Worm (Caenorhabditis elegans) whole organism, L1 larva: ENCODE measurements around the gene nduv-2.

Experiments used
- C04F5.9 ChIP-seq: sonication (generic microtip); optimal IDR thresholded peaks from 2 replicates; lab custom pipeline; 2016; ENCODE audit warnings: missing genetic modification characterization, missing compliant biosample characterization
- Y116A8C.19 ChIP-seq: sonication (generic microtip); optimal IDR thresholded peaks from 2 replicates; lab custom pipeline; 2016; ENCODE audit warnings: missing compliant biosample characterization, missing genetic modification characterization, borderline replicate concordance
- aly-2 ChIP-seq: fragments of 150-350 bp; optimal IDR thresholded peaks from 2 replicates; lab custom pipeline; 2014; ENCODE audit warnings: missing biosample characterization, missing genetic modification characterization
- blmp-1 ChIP-seq: fragments of 150-350 bp; optimal IDR thresholded peaks from 2 replicates; lab custom pipeline; 2014; ENCODE audit warnings: missing biosample characterization, missing genetic modification characterization
- ceh-8 ChIP-seq: fragments of 200-800 bp; sonication (Bioruptor generic); optimal IDR thresholded peaks from 2 replicates; lab custom pipeline; 2018; ENCODE audit warnings: mild to moderate bottlenecking, missing genetic modification characterization, moderate library complexity, missing compliant biosample characterization
- ceh-82 ChIP-seq, 3 experiments: fragments of 150-350 bp in 1 of 3; sonication (generic microtip) in 2 of 3; optimal IDR thresholded peaks; 2 replicates each; lab custom pipeline; 2014 to 2017; ENCODE audit warnings: missing biosample characterization in 3 of 3, missing genetic modification characterization in 3 of 3
- ces-1 ChIP-seq: fragments of 150-350 bp; optimal IDR thresholded peaks from 2 replicates; lab custom pipeline; 2014; ENCODE audit warnings: missing biosample characterization, missing genetic modification reagents, missing genetic modification characterization
- dpl-1 ChIP-seq, 3 experiments: fragments of 150-350 bp in 2 of 3; sonication (generic microtip) in 1 of 3; optimal IDR thresholded peaks; 2 replicates each; lab custom pipeline; 2014 to 2017; ENCODE audit warnings: missing biosample characterization in 3 of 3, missing genetic modification characterization in 3 of 3, missing genetic modification reagents in 3 of 3
- dsc-1 ChIP-seq: sonication (generic microtip); optimal IDR thresholded peaks from 2 replicates; lab custom pipeline; 2016; ENCODE audit warnings: mild to moderate bottlenecking, missing genetic modification characterization, missing compliant biosample characterization
- efl-1 ChIP-seq, 4 experiments: fragments of 150-350 bp; optimal IDR thresholded peaks in 3 of 4; peaks in 1 of 4; 1 replicate in 1 of 4; 2 replicates in 3 of 4; lab custom pipeline; 2014; ENCODE audit warnings: missing biosample characterization in 2 of 4, missing genetic modification characterization in 2 of 4, missing genetic modification reagents in 2 of 4
- elt-2 ChIP-seq: sonication (generic microtip); optimal IDR thresholded peaks from 2 replicates; lab custom pipeline; 2016; ENCODE audit warnings: missing genetic modification characterization, mild to moderate bottlenecking, inconsistent platforms, missing compliant biosample characterization, missing genetic modification reagents
- elt-3 ChIP-seq, 6 experiments: fragments of 150-350 bp in 1 of 6; sonication (generic microtip); optimal IDR thresholded peaks; 2 replicates each; lab custom pipeline; 2017 to 2018; ENCODE audit warnings: missing biosample characterization in 6 of 6, missing genetic modification characterization in 6 of 6, inconsistent platforms in 1 of 6
- fkh-10 ChIP-seq: sonication (generic microtip); optimal IDR thresholded peaks from 2 replicates; lab custom pipeline; 2017; ENCODE audit warnings: missing biosample characterization, missing genetic modification reagents, missing genetic modification characterization
- fkh-4 ChIP-seq: sonication (generic microtip); optimal IDR thresholded peaks from 2 replicates; lab custom pipeline; 2016; ENCODE audit warnings: missing compliant biosample characterization, missing genetic modification characterization, borderline replicate concordance
- hlh-17 ChIP-seq: fragments of 200-800 bp; sonication (Bioruptor generic); optimal IDR thresholded peaks from 2 replicates; lab custom pipeline; 2018; ENCODE audit warnings: missing genetic modification characterization, mild to moderate bottlenecking, missing compliant biosample characterization, moderate library complexity, borderline replicate concordance
- isw-1 ChIP-seq: fragments of 200-800 bp; sonication (Bioruptor generic); IDR thresholded peaks from 2 replicates; pipeline ENCODE4 v1.3.6; 2022; ENCODE audit warnings: missing genetic modification characterization, missing compliant biosample characterization
- lin-14 ChIP-seq: fragments of 200-800 bp; sonication (Bioruptor generic); optimal IDR thresholded peaks from 2 replicates; lab custom pipeline; 2018; ENCODE audit warnings: mild to moderate bottlenecking, missing genetic modification characterization, moderate library complexity, missing compliant biosample characterization
- lin-15B ChIP-seq: fragments of 150-350 bp; sonication (generic microtip); optimal IDR thresholded peaks from 3 replicates; lab custom pipeline; 2014; ENCODE audit warnings: missing biosample characterization, missing genetic modification characterization
- lin-35 ChIP-seq, 2 experiments: fragments of 150-350 bp; optimal IDR thresholded peaks; 2 replicates each; lab custom pipeline; 2014; ENCODE audit warnings: missing biosample characterization in 2 of 2, missing genetic modification characterization in 2 of 2, missing genetic modification reagents in 2 of 2
- lsy-2 ChIP-seq, 2 experiments: fragments of 150-350 bp; optimal IDR thresholded peaks; 2 replicates each; lab custom pipeline; 2014; ENCODE audit warnings: missing biosample characterization in 2 of 2, missing genetic modification characterization in 2 of 2
- mdl-1 ChIP-seq, 2 experiments: fragments of 150-350 bp; optimal IDR thresholded peaks; 2 replicates each; lab custom pipeline; 2014 to 2017; ENCODE audit warnings: missing biosample characterization in 2 of 2, missing genetic modification characterization in 2 of 2, inconsistent platforms in 1 of 2
- mef-2 ChIP-seq: fragments of 150-350 bp; optimal IDR thresholded peaks from 2 replicates; lab custom pipeline; 2014; ENCODE audit warnings: missing biosample characterization, missing genetic modification characterization
- mep-1 ChIP-seq: fragments of 150-350 bp; optimal IDR thresholded peaks from 2 replicates; lab custom pipeline; 2014; ENCODE audit warnings: missing biosample characterization, missing genetic modification characterization
- nhr-20 ChIP-seq: sonication (generic microtip); optimal IDR thresholded peaks from 2 replicates; lab custom pipeline; 2016; ENCODE audit warnings: mild to moderate bottlenecking, missing genetic modification characterization, missing compliant biosample characterization
- nhr-47 ChIP-seq: sonication (generic microtip); optimal IDR thresholded peaks from 2 replicates; lab custom pipeline; 2016; ENCODE audit warnings: mild to moderate bottlenecking, missing genetic modification characterization, moderate library complexity, missing compliant biosample characterization
- nhr-71 ChIP-seq: sonication (generic microtip); optimal IDR thresholded peaks from 2 replicates; lab custom pipeline; 2016; ENCODE audit warnings: mild to moderate bottlenecking, missing genetic modification characterization, moderate library complexity, missing compliant biosample characterization
- nhr-84 ChIP-seq: sonication (generic microtip); optimal IDR thresholded peaks from 2 replicates; lab custom pipeline; 2017; ENCODE audit warnings: missing biosample characterization, missing genetic modification characterization
- nhr-85 ChIP-seq: sonication (generic microtip); peaks from one replicate; lab custom pipeline; 2016; ENCODE audit warnings: missing genetic modification characterization, inconsistent platforms, missing compliant biosample characterization
- pag-3 ChIP-seq: sonication (generic microtip); optimal IDR thresholded peaks from 2 replicates; lab custom pipeline; 2017; ENCODE audit warnings: missing genetic modification characterization, mild to moderate bottlenecking, missing compliant biosample characterization, antibody characterized with exemption, borderline replicate concordance; ENCODE audit not compliant: insufficient read depth
- rnt-1 ChIP-seq: sonication (generic microtip); optimal IDR thresholded peaks from 2 replicates; lab custom pipeline; 2016; ENCODE audit warnings: mild to moderate bottlenecking, missing genetic modification characterization, moderate library complexity, missing compliant biosample characterization
- skn-1 ChIP-seq: fragments of 150-350 bp; optimal IDR thresholded peaks from 2 replicates; lab custom pipeline; 2014; ENCODE audit warnings: missing biosample characterization, missing genetic modification characterization
- snpc-4 ChIP-seq: fragments of 150-350 bp; optimal IDR thresholded peaks from 2 replicates; lab custom pipeline; 2014; ENCODE audit warnings: missing biosample characterization, missing genetic modification characterization
- snu-23 ChIP-seq: sonication (generic microtip); optimal IDR thresholded peaks from 2 replicates; lab custom pipeline; 2016; ENCODE audit warnings: missing genetic modification characterization, missing compliant biosample characterization
- sox-4 ChIP-seq: sonication (generic microtip); optimal IDR thresholded peaks from 2 replicates; lab custom pipeline; 2016; ENCODE audit warnings: missing genetic modification characterization, missing compliant biosample characterization
- swsn-7 ChIP-seq: sonication (generic microtip); optimal IDR thresholded peaks from 2 replicates; lab custom pipeline; 2016; ENCODE audit warnings: missing genetic modification characterization, missing compliant biosample characterization
- tlp-1 ChIP-seq: fragments of 150-350 bp; optimal IDR thresholded peaks from 2 replicates; lab custom pipeline; 2014; ENCODE audit warnings: missing biosample characterization, missing genetic modification characterization
- unc-130 ChIP-seq: fragments of 150-350 bp; optimal IDR thresholded peaks from 2 replicates; lab custom pipeline; 2017; ENCODE audit warnings: missing biosample characterization, missing genetic modification characterization, inconsistent platforms
- unc-98 ChIP-seq: fragments of 200-800 bp; sonication (Bioruptor generic); IDR thresholded peaks from 2 replicates; pipeline ENCODE4 v1.3.6; 2022; ENCODE audit warnings: missing genetic modification characterization, missing compliant biosample characterization
- xbp-1 ChIP-seq: sonication (generic microtip); optimal IDR thresholded peaks from 2 replicates; lab custom pipeline; 2016; ENCODE audit warnings: missing genetic modification characterization, missing compliant biosample characterization
- ztf-4 ChIP-seq: fragments of 150-350 bp; optimal IDR thresholded peaks from 2 replicates; lab custom pipeline; 2014; ENCODE audit warnings: missing biosample characterization, missing genetic modification characterization

nduv-2 gene

ce11 chrV:13654394-13654792, 29.0 kb upstream of the nduv-2 start:
- TF ChIP-seq fkh-10 (no peak), dsc-1 (tag; lab: Kevin White, UChicago) (peak; percentile 59), fkh-4 (tag; lab: Kevin White, UChicago) (peak; percentile 15), unc-130 (tag; lab: Kevin White, UChicago) (no peak), rnt-1 (tag; lab: Kevin White, UChicago) (no peak), skn-1 (tag; lab: Kevin White, UChicago) (peak; percentile 41), snu-23 (GFP tag; lab: Kevin White, UChicago) (no peak)

- TF ChIP-seq ceh-82 (tag; optimal IDR thresholded peaks at IDR 0.05; lab: Kevin White, UChicago) = no peak
- no peak for TF ChIP-seq C04F5.9
- TF ChIP-seq snpc-4 (tag; lab: Kevin White, UChicago) = no peak
- no peak for TF ChIP-seq pag-3
- TF ChIP-seq nhr-20 (tag; lab: Kevin White, UChicago) = peak; percentile 14
- no peak for TF ChIP-seq ces-1 (GFP tag; lab: Kevin White, UChicago)
- peak; percentile 4 for TF ChIP-seq snu-23 (GFP tag; lab: Kevin White, UChicago)
- no peak for TF ChIP-seq skn-1 (tag; lab: Kevin White, UChicago)
- TF ChIP-seq efl-1 (optimal IDR thresholded peaks at IDR 0.05; lab: Kevin White, UChicago) = no peak
- TF ChIP-seq efl-1 (GFP tag; optimal IDR thresholded peaks at IDR 0.05 in 1 of 2; lab: Kevin White, UChicago) = peak in 1 of 2 experiments; percentile 50
- TF ChIP-seq nhr-85 (tag; lab: Kevin White, UChicago) = peak; percentile 71
- no peak for TF ChIP-seq nhr-47 (tag; lab: Kevin White, UChicago)
- TF ChIP-seq lsy-2 (tag; optimal IDR thresholded peaks at IDR 0.05; lab: Kevin White, UChicago) = no peak
- TF ChIP-seq ceh-8 (GFP tag; lab: Kevin White, UChicago) = no peak
- TF ChIP-seq ztf-4 (tag; lab: Kevin White, UChicago) = peak; percentile 21
- peak; percentile 28 for TF ChIP-seq nhr-71
- no peak for TF ChIP-seq mef-2 (tag; lab: Kevin White, UChicago)
- no peak for TF ChIP-seq hlh-17 (GFP tag; lab: Kevin White, UChicago)
- peak in 1 of 6 experiments; percentile 31 for TF ChIP-seq elt-3 (tag; optimal IDR thresholded peaks at IDR 0.05; lab: Kevin White, UChicago)
- no peak for TF ChIP-seq nhr-84
- TF ChIP-seq elt-2 (tag; lab: Kevin White, UChicago) = peak; percentile 12
- TF ChIP-seq dpl-1 (GFP tag; optimal IDR thresholded peaks at IDR 0.05; lab: Kevin White, UChicago) = peak in 1 of 3 experiments; percentile 12
- TF ChIP-seq lin-15B (tag; lab: Kevin White, UChicago) = no peak
- TF ChIP-seq lin-14 (GFP tag; lab: Kevin White, UChicago) = peak; percentile 11
- TF ChIP-seq blmp-1 (tag; lab: Kevin White, UChicago) = peak; percentile 84
- TF ChIP-seq mep-1 = peak; percentile 40
These were observed 28.5 kb upstream of the nduv-2 start, which contains the start of gene lpin-1 for ce11 chrV:13653713-13654393. lpin-1 (minus strand) TSS chrV:13654129.

- TF ChIP-seq lin-35 (GFP tag; optimal IDR thresholded peaks at IDR 0.05; lab: Kevin White, UChicago) (no peak), sox-4 (tag; lab: Kevin White, UChicago) (no peak), hlh-17 (GFP tag; lab: Kevin White, UChicago) (no peak), aly-2 (tag; lab: Kevin White, UChicago) (no peak), lin-15B (tag; lab: Kevin White, UChicago) (no peak), blmp-1 (tag; lab: Kevin White, UChicago) (no peak)
- TF ChIP-seq, all 84 proteins: peak for 0
These were observed 27.0 kb upstream of the nduv-2 start for ce11 chrV:13652322-13652721.

DNA sequence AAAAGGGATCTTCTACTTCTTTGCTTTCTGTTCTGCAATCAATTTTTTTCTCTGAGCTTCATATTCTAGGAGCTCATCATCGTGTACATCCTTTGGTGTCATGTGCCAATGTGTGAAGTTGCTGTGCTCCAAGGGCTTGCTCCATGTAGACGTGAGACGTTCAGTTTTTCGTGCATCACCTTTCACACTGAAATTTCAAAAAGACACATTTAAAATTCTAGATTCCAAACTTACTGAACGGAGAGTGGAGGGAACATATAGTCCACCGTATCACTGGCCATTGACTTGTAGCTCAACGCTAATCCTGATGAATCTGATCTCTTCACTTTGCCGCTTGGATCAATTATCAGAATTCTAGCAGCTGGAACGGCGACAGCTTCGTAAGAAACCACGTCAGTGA, 25.4 kb upstream of the nduv-2 start:
- TF ChIP-seq isw-1 = no peak
- no peak for TF ChIP-seq Y116A8C.19
- TF ChIP-seq nhr-85 (tag; lab: Kevin White, UChicago) = no peak
- no peak for TF ChIP-seq xbp-1
- no peak for TF ChIP-seq swsn-7 (tag; lab: Kevin White, UChicago)
- TF ChIP-seq unc-98 = no peak
- TF ChIP-seq mdl-1 (tag; optimal IDR thresholded peaks at IDR 0.05; lab: Kevin White, UChicago) = no peak
- TF ChIP-seq tlp-1 (tag; lab: Kevin White, UChicago) = no peak
- no peak for TF ChIP-seq ces-1 (GFP tag; lab: Kevin White, UChicago)
- TF ChIP-seq, all 84 proteins: peak for 0
